Fruit fly (Drosophila melanogaster) whole organism, embryonic: ENCODE results near the gene cv-c.

Source experiments
- CG11398 ChIP-seq: fragments of 200-800 bp; sonication (Bioruptor generic); optimal IDR thresholded peaks from 2 replicates; lab custom pipeline; 2016; ENCODE audit warnings: missing biosample characterization, missing genetic modification characterization
- CG12659 ChIP-seq: fragments of 200-800 bp; sonication (Bioruptor generic); optimal IDR thresholded peaks from 3 replicates; lab custom pipeline; 2017; ENCODE audit warnings: mild to moderate bottlenecking, missing biosample characterization, missing genetic modification reagents, missing genetic modification characterization
- CG13624 ChIP-seq: fragments of 200-800 bp; sonication (Bioruptor generic); optimal IDR thresholded peaks from 2 replicates; lab custom pipeline; 2016; ENCODE audit warnings: missing biosample characterization, missing genetic modification characterization
- CG13775 ChIP-seq: fragments of 200-800 bp; sonication (Bioruptor generic); optimal IDR thresholded peaks from 3 replicates; lab custom pipeline; 2017; ENCODE audit warnings: missing biosample characterization, mild to moderate bottlenecking, missing genetic modification characterization
- CG14667 ChIP-seq: fragments of 200-800 bp; sonication (Bioruptor generic); IDR thresholded peaks from 2 replicates; pipeline ENCODE4 v1.3.6; 2022; ENCODE audit warnings: missing biosample characterization, missing genetic modification characterization
- CG15514 ChIP-seq: fragments of 200-800 bp; sonication (Bioruptor generic); optimal IDR thresholded peaks from 3 replicates; lab custom pipeline; 2017; ENCODE audit warnings: missing biosample characterization, missing genetic modification characterization, mild to moderate bottlenecking, moderate library complexity, missing genetic modification reagents
- CG16779 ChIP-seq: fragments of 200-800 bp; sonication (Bioruptor generic); IDR thresholded peaks from 2 replicates; pipeline ENCODE4 v1.3.6; 2022; ENCODE audit warnings: missing biosample characterization, missing genetic modification characterization
- CG17912 ChIP-seq: fragments of 200-800 bp; sonication (Bioruptor generic); optimal IDR thresholded peaks from 2 replicates; lab custom pipeline; 2018; ENCODE audit warnings: missing biosample characterization, mild to moderate bottlenecking, missing genetic modification characterization
- CG18476 ChIP-seq: fragments of 200-800 bp; sonication (Bioruptor generic); optimal IDR thresholded peaks from 2 replicates; lab custom pipeline; 2016; ENCODE audit warnings: missing biosample characterization, mild to moderate bottlenecking, missing genetic modification characterization
- CG18599 ChIP-seq: fragments of 200-800 bp; sonication (Bioruptor generic); optimal IDR thresholded peaks from 3 replicates; lab custom pipeline; 2017; ENCODE audit warnings: missing biosample characterization, missing genetic modification characterization, mild to moderate bottlenecking, moderate library complexity, missing genetic modification reagents
- CG2199 ChIP-seq: fragments of 200-800 bp; sonication (Bioruptor generic); IDR thresholded peaks from 3 replicates; pipeline ENCODE4 v1.3.6; 2022; ENCODE audit warnings: missing biosample characterization, missing genetic modification characterization
- CG4328 ChIP-seq: fragments of 200-800 bp; sonication (Bioruptor generic); optimal IDR thresholded peaks from 3 replicates; lab custom pipeline; 2017; ENCODE audit warnings: missing biosample characterization, missing genetic modification reagents, missing genetic modification characterization
- CG4707 ChIP-seq: fragments of 200-800 bp; sonication (Bioruptor generic); optimal IDR thresholded peaks from 2 replicates; lab custom pipeline; 2018; ENCODE audit warnings: missing biosample characterization, mild to moderate bottlenecking, missing genetic modification characterization, moderate library complexity
- CG4730 ChIP-seq: fragments of 200-800 bp; sonication (Bioruptor generic); IDR thresholded peaks from 2 replicates; pipeline ENCODE4 v1.3.6; 2022; ENCODE audit warnings: missing biosample characterization, missing genetic modification characterization
- CG6813 ChIP-seq: fragments of 200-800 bp; sonication (Bioruptor generic); optimal IDR thresholded peaks from 2 replicates; lab custom pipeline; 2017; ENCODE audit warnings: missing biosample characterization, missing genetic modification characterization, mild to moderate bottlenecking, moderate library complexity, missing genetic modification reagents
- CG7556 ChIP-seq: fragments of 200-800 bp; sonication (Bioruptor generic); optimal IDR thresholded peaks from 2 replicates; lab custom pipeline; 2017; ENCODE audit warnings: missing biosample characterization, mild to moderate bottlenecking, missing genetic modification characterization
- CG8924 ChIP-seq: fragments of 200-800 bp; optimal IDR thresholded peaks from 3 replicates; lab custom pipeline; 2019; ENCODE audit warnings: missing biosample characterization, mild to moderate bottlenecking, missing genetic modification characterization, moderate library complexity
- CG9797 ChIP-seq: fragments of 200-800 bp; sonication (Bioruptor generic); optimal IDR thresholded peaks from 3 replicates; lab custom pipeline; 2018; ENCODE audit warnings: missing biosample characterization, mild to moderate bottlenecking, missing genetic modification characterization
- CHES-1-like ChIP-seq: fragments of 200-800 bp; sonication (Bioruptor generic); optimal IDR thresholded peaks from 2 replicates; lab custom pipeline; 2016; ENCODE audit warnings: missing biosample characterization, missing genetic modification characterization
- Camta ChIP-seq: fragments of 200-800 bp; sonication (Bioruptor generic); optimal IDR thresholded peaks from 2 replicates; lab custom pipeline; 2016; ENCODE audit warnings: missing biosample characterization, missing genetic modification characterization
- D ChIP-seq, 2 experiments: fragments of 200-800 bp in 1 of 2; fragments of >200 bp in 1 of 2; sonication (Bioruptor generic) in 1 of 2; optimal IDR thresholded peaks; 2 replicates in 1 of 2; 3 replicates in 1 of 2; lab custom pipeline; 2017; ENCODE audit warnings: mild to moderate bottlenecking in 1 of 2, missing biosample characterization in 1 of 2, missing genetic modification characterization in 1 of 2, missing genetic modification reagents in 1 of 2
- Dbx ChIP-seq: fragments of 200-800 bp; sonication (Bioruptor generic); IDR thresholded peaks from 3 replicates; pipeline ENCODE4 v1.3.6; 2022; ENCODE audit warnings: missing biosample characterization, missing genetic modification characterization
- Dp ChIP-seq: fragments of 200-800 bp; sonication (Bioruptor generic); optimal IDR thresholded peaks from 2 replicates; lab custom pipeline; 2018; ENCODE audit warnings: missing biosample characterization, mild to moderate bottlenecking, missing genetic modification characterization, moderate library complexity
- Hey ChIP-seq: fragments of 200-800 bp; sonication (Bioruptor generic); optimal IDR thresholded peaks from 3 replicates; lab custom pipeline; 2018; ENCODE audit warnings: missing biosample characterization, mild to moderate bottlenecking, missing genetic modification characterization
- Myb ChIP-seq: fragments of 200-800 bp; sonication (Bioruptor generic); optimal IDR thresholded peaks from 2 replicates; lab custom pipeline; 2016; ENCODE audit warnings: missing biosample characterization, missing genetic modification characterization
- NC2α ChIP-seq: fragments of 200-800 bp; sonication (Bioruptor generic); optimal IDR thresholded peaks from 2 replicates; lab custom pipeline; 2016; ENCODE audit warnings: missing biosample characterization, missing genetic modification characterization
- Nf-YB ChIP-seq: fragments of 200-800 bp; sonication (Bioruptor generic); optimal IDR thresholded peaks from 3 replicates; lab custom pipeline; 2019; ENCODE audit warnings: missing biosample characterization, mild to moderate bottlenecking, missing genetic modification characterization, moderate library complexity
- Nf-YC ChIP-seq: fragments of 200-800 bp; optimal IDR thresholded peaks from 3 replicates; lab custom pipeline; 2019; ENCODE audit warnings: missing biosample characterization, mild to moderate bottlenecking, missing genetic modification characterization, moderate library complexity
- Stat92E ChIP-seq, 3 experiments: fragments of >200 bp in 2 of 3; fragments of 200-800 bp in 1 of 3; sonication (Bioruptor generic) in 1 of 3; optimal IDR thresholded peaks; 2 replicates each; lab custom pipeline; 2017 to 2019; ENCODE audit warnings: missing biosample characterization in 3 of 3, missing genetic modification characterization in 3 of 3, mild to moderate bottlenecking in 1 of 3, moderate library complexity in 1 of 3
- Usf ChIP-seq: fragments of 200-800 bp; sonication (Bioruptor generic); optimal IDR thresholded peaks from 2 replicates; lab custom pipeline; 2017; ENCODE audit warnings: missing genotype, missing biosample characterization, missing genetic modification characterization
- ato ChIP-seq: fragments of 200-800 bp; sonication (Bioruptor generic); IDR thresholded peaks from 2 replicates; pipeline ENCODE4 v1.3.6; 2022; ENCODE audit warnings: missing biosample characterization, missing genetic modification characterization; ENCODE audit not compliant: partially characterized antibody
- bowl ChIP-seq: fragments of 200-800 bp; sonication (Bioruptor generic); IDR thresholded peaks from 2 replicates; pipeline ENCODE4 v1.3.6; 2022; ENCODE audit warnings: missing biosample characterization, missing genetic modification characterization
- cg ChIP-seq: fragments of 200-800 bp; sonication (Bioruptor generic); optimal IDR thresholded peaks from 3 replicates; lab custom pipeline; 2019; ENCODE audit warnings: missing biosample characterization, mild to moderate bottlenecking, missing genetic modification characterization, moderate library complexity
- chm ChIP-seq: fragments of 200-800 bp; sonication (Bioruptor generic); IDR thresholded peaks from 2 replicates; pipeline ENCODE4 v1.3.6; 2022; ENCODE audit warnings: missing biosample characterization, missing genetic modification characterization
- dimm ChIP-seq: fragments of 200-800 bp; sonication (Bioruptor generic); IDR thresholded peaks from 2 replicates; pipeline ENCODE4 v1.3.6; 2022; ENCODE audit warnings: missing biosample characterization, missing genetic modification characterization
- fru ChIP-seq: fragments of >200 bp; optimal IDR thresholded peaks from 2 replicates; lab custom pipeline; 2017
- gsb-n ChIP-seq: fragments of 200-800 bp; sonication (Bioruptor generic); optimal IDR thresholded peaks from 3 replicates; lab custom pipeline; 2018; ENCODE audit warnings: missing biosample characterization, mild to moderate bottlenecking, missing genetic modification characterization
- gt ChIP-seq: fragments of 200-800 bp; sonication (Bioruptor generic); IDR thresholded peaks from 2 replicates; pipeline ENCODE4 v1.3.6; 2022; ENCODE audit warnings: missing biosample characterization, missing genetic modification characterization
- hb ChIP-seq: fragments of 200-800 bp; sonication (Bioruptor generic); IDR thresholded peaks from 3 replicates; pipeline ENCODE4 v1.3.6; 2022; ENCODE audit warnings: missing biosample characterization, missing genetic modification characterization; ENCODE audit not compliant: partially characterized antibody
- lbe ChIP-seq: fragments of 200-800 bp; sonication (Bioruptor generic); optimal IDR thresholded peaks from 2 replicates; lab custom pipeline; 2016; ENCODE audit warnings: missing biosample characterization, mild to moderate bottlenecking, missing genetic modification characterization
- lola ChIP-seq, 3 experiments: fragments of >200 bp in 2 of 3; fragments of 200-800 bp in 1 of 3; sonication (Bioruptor generic) in 1 of 3; optimal IDR thresholded peaks; 2 replicates each; lab custom pipeline; 2017 to 2019; ENCODE audit warnings: missing biosample characterization in 3 of 3, missing genetic modification characterization in 3 of 3, mild to moderate bottlenecking in 1 of 3, moderate library complexity in 1 of 3
- nmo ChIP-seq: fragments of 200-800 bp; sonication (Bioruptor generic); optimal IDR thresholded peaks from 2 replicates; lab custom pipeline; 2018; ENCODE audit warnings: missing biosample characterization, mild to moderate bottlenecking, missing genetic modification characterization, moderate library complexity
- pb ChIP-seq: fragments of 200-800 bp; sonication (Bioruptor generic); optimal IDR thresholded peaks from 3 replicates; lab custom pipeline; 2016; ENCODE audit warnings: missing biosample characterization, missing genetic modification characterization
- sens-2 ChIP-seq: fragments of 200-800 bp; sonication (Bioruptor generic); IDR thresholded peaks from 2 replicates; pipeline ENCODE4 v1.3.6; 2022; ENCODE audit warnings: missing biosample characterization, missing genetic modification characterization
- ssp ChIP-seq: fragments of 200-800 bp; sonication (Bioruptor generic); IDR thresholded peaks from 2 replicates; pipeline ENCODE4 v1.3.6; 2022; ENCODE audit warnings: missing biosample characterization, missing genetic modification characterization
- trh ChIP-seq: fragments of 200-800 bp; sonication (Bioruptor generic); optimal IDR thresholded peaks from 2 replicates; lab custom pipeline; 2016; ENCODE audit warnings: missing biosample characterization, missing genetic modification characterization
- tx ChIP-seq: fragments of 200-800 bp; sonication (Bioruptor generic); optimal IDR thresholded peaks from 2 replicates; lab custom pipeline; 2016; ENCODE audit warnings: missing biosample characterization, missing genetic modification characterization
- z ChIP-seq: fragments of 200-800 bp; sonication (Bioruptor generic); IDR thresholded peaks from 3 replicates; pipeline ENCODE4 v1.3.6; 2022; ENCODE audit warnings: missing biosample characterization, missing genetic modification characterization

Gene cv-c

DNA sequence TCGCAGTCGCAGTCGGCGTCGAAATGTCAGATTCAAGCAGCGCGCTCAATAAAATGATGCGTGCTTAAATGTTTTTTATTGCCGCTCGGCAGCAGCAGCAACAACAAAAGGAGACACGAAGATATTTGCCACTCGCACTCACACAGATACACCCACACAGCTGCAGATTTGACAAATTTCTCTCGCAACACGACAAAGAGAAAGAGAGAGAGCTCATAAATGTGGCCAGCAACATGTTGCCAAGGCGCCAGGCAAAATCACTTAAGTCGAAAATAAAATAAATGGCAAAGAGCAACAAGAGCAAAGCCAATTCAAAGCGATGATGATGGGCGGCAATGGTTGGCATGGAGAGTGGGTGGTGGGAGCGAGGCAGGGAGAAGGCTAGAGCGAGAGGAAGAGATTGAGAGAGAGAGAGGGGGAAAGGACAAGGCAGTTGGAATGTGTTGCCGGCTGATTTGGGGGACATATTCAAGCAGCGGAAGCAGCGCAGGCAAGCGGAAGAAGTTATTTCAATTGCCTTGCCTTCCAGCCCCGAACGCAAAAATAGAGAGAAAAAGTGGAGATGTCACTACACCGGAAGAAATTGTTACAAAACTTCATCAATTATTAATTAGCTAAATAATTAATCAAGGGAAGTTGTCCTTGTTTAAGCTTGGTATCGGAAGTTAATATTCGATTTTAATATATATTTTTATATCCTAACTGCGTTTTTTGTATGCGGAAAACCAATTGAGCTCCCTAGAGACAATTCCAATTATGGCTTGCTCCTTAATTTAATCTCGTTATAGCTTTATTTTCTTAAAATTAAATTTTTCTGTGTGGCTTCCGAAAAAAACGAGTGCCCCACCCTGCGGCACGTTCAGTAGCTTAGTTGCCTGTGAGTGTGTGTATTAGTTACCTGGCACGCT, 134.4 kb downstream of the cv-c start (continued):
- TF ChIP-seq CHES-1-like (GFP tag; lab: Kevin White, UChicago): no peak
- TF ChIP-seq z: peak; percentile 33; the same call in 1 of the 3 replicates
- TF ChIP-seq CG4328: no peak
- peak; percentile 54 for TF ChIP-seq CG15514 (GFP tag; lab: Kevin White, UChicago)
- no peak for TF ChIP-seq Nf-YC
- TF ChIP-seq fru (lab: Kevin White, UChicago): no peak
- peak; percentile 51; the same call in 1 of the 3 replicates for TF ChIP-seq Dbx
- no peak for TF ChIP-seq NC2α (GFP tag; lab: Kevin White, UChicago)
- TF ChIP-seq lola (GFP tag; optimal IDR thresholded peaks at IDR 0.05; lab: Kevin White, UChicago): peak in 1 of 3 experiments; percentile 14
- no peak for TF ChIP-seq CG9797 (GFP tag; lab: Kevin White, UChicago)
- TF ChIP-seq CG17912 (GFP tag; lab: Kevin White, UChicago): no peak
- 0 out of 2 replicates have a peak, but pooled peaks have one; percentile 32 for TF ChIP-seq CG4730 (GFP tag; lab: Robert Waterston, UW)
- peak; percentile 21 for TF ChIP-seq CG13624
- TF ChIP-seq Myb: no peak
- TF ChIP-seq CG11398 (GFP tag; lab: Kevin White, UChicago): no peak
- peak; percentile 53 for TF ChIP-seq CG13775
- TF ChIP-seq CG16779 (GFP tag; lab: Robert Waterston, UW): no peak
- no peak for TF ChIP-seq Hey (tag; lab: Kevin White, UChicago)
- no peak for TF ChIP-seq Stat92E (GFP tag; optimal IDR thresholded peaks at IDR 0.05; lab: Kevin White, UChicago)
- TF ChIP-seq dimm: no peak
- TF ChIP-seq pb (GFP tag; lab: Kevin White, UChicago): no peak
- no peak for TF ChIP-seq lbe
- TF ChIP-seq CG7556 (GFP tag; lab: Kevin White, UChicago): peak; percentile 84
- peak; percentile 17 for TF ChIP-seq trh (GFP tag; lab: Kevin White, UChicago)
- TF ChIP-seq gsb-n (tag; lab: Kevin White, UChicago): peak; percentile 14
- TF ChIP-seq tx (GFP tag; lab: Kevin White, UChicago): no peak
- no peak for TF ChIP-seq Usf
- TF ChIP-seq nmo (GFP tag; lab: Kevin White, UChicago): peak; percentile 64
- TF ChIP-seq CG18476 (GFP tag; lab: Kevin White, UChicago): peak; percentile 57
- no peak for TF ChIP-seq chm (GFP tag; lab: Robert Waterston, UW)
- peak; percentile 88 for TF ChIP-seq CG18599 (GFP tag; lab: Kevin White, UChicago)
- TF ChIP-seq Nf-YB (GFP tag; lab: Kevin White, UChicago): no peak
- TF ChIP-seq ssp (GFP tag; lab: Robert Waterston, UW): no peak
- TF ChIP-seq CG6813 (GFP tag; lab: Kevin White, UChicago): no peak
- TF ChIP-seq CG2199 (GFP tag; lab: Robert Waterston, UW): peak; percentile 61; the same call in 1 of the 3 replicates
- no peak for TF ChIP-seq sens-2 (GFP tag; lab: Robert Waterston, UW)
- no peak for TF ChIP-seq Camta
- TF ChIP-seq CG14667 (GFP tag; lab: Robert Waterston, UW): 0 out of 2 replicates have a peak, but pooled peaks have one; percentile 17
- TF ChIP-seq CG12659 (GFP tag; lab: Kevin White, UChicago): peak; percentile 60
- TF ChIP-seq D (optimal IDR thresholded peaks at IDR 0.05; lab: Kevin White, UChicago): no peak
- TF ChIP-seq D (GFP tag; optimal IDR thresholded peaks at IDR 0.05; lab: Kevin White, UChicago): peak; percentile 53
- no peak for TF ChIP-seq Dp (GFP tag; lab: Kevin White, UChicago)
- no peak for TF ChIP-seq gt (GFP tag; lab: Robert Waterston, UW)
- no peak for TF ChIP-seq CG4707
- no peak for TF ChIP-seq bowl (GFP tag; lab: Robert Waterston, UW)
- no peak for TF ChIP-seq hb (GFP tag; lab: Robert Waterston, UW)
- TF ChIP-seq cg (GFP tag; lab: Kevin White, UChicago): peak; percentile 82
- TF ChIP-seq ato (GFP tag; lab: Robert Waterston, UW): no peak
- peak; percentile 65 for TF ChIP-seq CG8924 (tag; lab: Kevin White, UChicago)
